Fruit fly (Drosophila melanogaster) whole organism, embryonic: ENCODE data around the gene CG17768.

Experiments used
- CG10431 ChIP-seq: fragments of 200-800 bp; sonication (Bioruptor generic); optimal IDR thresholded peaks from 3 replicates; lab custom pipeline; 2018; ENCODE audit warnings: missing biosample characterization, mild to moderate bottlenecking, missing genetic modification characterization
- CG10565 ChIP-seq: fragments of 200-800 bp; sonication (Bioruptor generic); optimal IDR thresholded peaks from 3 replicates; lab custom pipeline; 2016; ENCODE audit warnings: missing biosample characterization, mild to moderate bottlenecking, missing genetic modification characterization
- CG11398 ChIP-seq: fragments of 200-800 bp; sonication (Bioruptor generic); optimal IDR thresholded peaks from 2 replicates; lab custom pipeline; 2016; ENCODE audit warnings: missing biosample characterization, missing genetic modification characterization
- CG1233 ChIP-seq: fragments of 200-800 bp; sonication (Bioruptor generic); optimal IDR thresholded peaks from 4 replicates; lab custom pipeline; 2018; ENCODE audit warnings: missing biosample characterization, mild to moderate bottlenecking, missing genetic modification characterization
- CG12769 ChIP-seq: fragments of 200-800 bp; sonication (Bioruptor generic); optimal IDR thresholded peaks from 2 replicates; lab custom pipeline; 2019; ENCODE audit warnings: missing biosample characterization, mild to moderate bottlenecking, missing genetic modification characterization, moderate library complexity
- CG13123 ChIP-seq: fragments of 200-800 bp; sonication (Bioruptor generic); optimal IDR thresholded peaks from 2 replicates; lab custom pipeline; 2016; ENCODE audit warnings: missing biosample characterization, missing genetic modification characterization
- CG13775 ChIP-seq: fragments of 200-800 bp; sonication (Bioruptor generic); optimal IDR thresholded peaks from 3 replicates; lab custom pipeline; 2017; ENCODE audit warnings: missing biosample characterization, mild to moderate bottlenecking, missing genetic modification characterization
- CG15479 ChIP-seq: fragments of 200-800 bp; sonication (Bioruptor generic); optimal IDR thresholded peaks from 3 replicates; lab custom pipeline; 2019; ENCODE audit warnings: missing biosample characterization, mild to moderate bottlenecking, missing genetic modification characterization, moderate library complexity
- CG15601 ChIP-seq: fragments of 200-800 bp; sonication (Bioruptor generic); optimal IDR thresholded peaks from 3 replicates; lab custom pipeline; 2019; ENCODE audit warnings: missing biosample characterization, mild to moderate bottlenecking, missing genetic modification characterization, moderate library complexity
- CG1603 ChIP-seq: fragments of 200-800 bp; sonication (Bioruptor generic); optimal IDR thresholded peaks from 2 replicates; lab custom pipeline; 2019; ENCODE audit warnings: missing biosample characterization, mild to moderate bottlenecking, missing genetic modification characterization, moderate library complexity
- CG17361 ChIP-seq: fragments of 200-800 bp; sonication (Bioruptor generic); IDR thresholded peaks from 3 replicates; pipeline ENCODE4 v1.3.6; 2022; ENCODE audit warnings: missing biosample characterization, missing genetic modification characterization
- CG2116 ChIP-seq: fragments of 200-800 bp; sonication (Bioruptor generic); optimal IDR thresholded peaks from 3 replicates; lab custom pipeline; 2018; ENCODE audit warnings: missing biosample characterization, mild to moderate bottlenecking, missing genetic modification characterization
- CG32772 ChIP-seq: fragments of 200-800 bp; sonication (Bioruptor generic); IDR thresholded peaks from 2 replicates; pipeline ENCODE4 v1.3.6; 2022; ENCODE audit warnings: missing biosample characterization, missing genetic modification characterization
- CG4617 ChIP-seq: fragments of 200-800 bp; sonication (Bioruptor generic); optimal IDR thresholded peaks from 3 replicates; lab custom pipeline; 2016; ENCODE audit warnings: missing biosample characterization, missing genetic modification characterization, borderline replicate concordance
- CG7357 ChIP-seq: fragments of 200-800 bp; sonication (Bioruptor generic); IDR thresholded peaks from 3 replicates; pipeline ENCODE4 v1.3.6; 2022; ENCODE audit warnings: missing biosample characterization, missing genetic modification characterization
- CG8924 ChIP-seq: fragments of 200-800 bp; optimal IDR thresholded peaks from 3 replicates; lab custom pipeline; 2019; ENCODE audit warnings: missing biosample characterization, mild to moderate bottlenecking, missing genetic modification characterization, moderate library complexity
- CTCF ChIP-seq: fragments of 200-800 bp; sonication (Bioruptor generic); optimal IDR thresholded peaks from 2 replicates; lab custom pipeline; 2017; ENCODE audit warnings: missing biosample characterization, mild to moderate bottlenecking, missing genetic modification characterization, moderate library complexity
- D19B ChIP-seq: fragments of 200-800 bp; sonication (Bioruptor generic); optimal IDR thresholded peaks from 2 replicates; lab custom pipeline; 2017; ENCODE audit warnings: missing biosample characterization, mild to moderate bottlenecking, missing genetic modification characterization
- Ets65A ChIP-seq: fragments of 200-800 bp; sonication (Bioruptor generic); peaks from one replicate; lab custom pipeline; 2016; ENCODE audit warnings: missing biosample characterization, missing genetic modification characterization
- HLHmδ ChIP-seq: fragments of 200-800 bp; sonication (Bioruptor generic); optimal IDR thresholded peaks from 2 replicates; lab custom pipeline; 2018; ENCODE audit warnings: missing biosample characterization, mild to moderate bottlenecking, missing genetic modification characterization, moderate library complexity
- Hr3 ChIP-seq: fragments of 200-800 bp; sonication (Bioruptor generic); optimal IDR thresholded peaks from 3 replicates; lab custom pipeline; 2016; ENCODE audit warnings: missing biosample characterization, missing genetic modification characterization
- Kr ChIP-seq: fragments of 200-800 bp; sonication (Bioruptor generic); optimal IDR thresholded peaks from 2 replicates; lab custom pipeline; 2017; ENCODE audit warnings: missing biosample characterization, mild to moderate bottlenecking, missing genetic modification characterization
- NFAT ChIP-seq: fragments of 200-800 bp; sonication (Bioruptor generic); IDR thresholded peaks from 2 replicates; pipeline ENCODE4 v1.3.6; 2022; ENCODE audit warnings: missing biosample characterization, missing genetic modification characterization
- NK7.1 ChIP-seq: fragments of 200-800 bp; sonication (Bioruptor generic); optimal IDR thresholded peaks from 3 replicates; lab custom pipeline; 2016; ENCODE audit warnings: missing biosample characterization, missing genetic modification characterization
- Oli ChIP-seq: fragments of 200-800 bp; sonication (Bioruptor generic); optimal IDR thresholded peaks from 2 replicates; lab custom pipeline; 2018; ENCODE audit warnings: missing biosample characterization, mild to moderate bottlenecking, missing genetic modification characterization, moderate library complexity
- Optix ChIP-seq: fragments of 200-800 bp; sonication (Bioruptor generic); IDR thresholded peaks from 3 replicates; pipeline ENCODE4 v1.3.6; 2022; ENCODE audit warnings: missing biosample characterization, missing genetic modification characterization
- Rfx ChIP-seq: fragments of 200-800 bp; sonication (Bioruptor generic); IDR thresholded peaks from 2 replicates; pipeline ENCODE4 v1.3.6; 2022; ENCODE audit warnings: missing biosample characterization, missing genetic modification characterization
- Scr ChIP-seq: fragments of 200-800 bp; sonication (Bioruptor generic); IDR thresholded peaks from 2 replicates; pipeline ENCODE4 v1.3.6; 2022; ENCODE audit warnings: missing biosample characterization, missing genetic modification characterization; ENCODE audit not compliant: partially characterized antibody
- Sox102F ChIP-seq: fragments of 200-800 bp; sonication (Bioruptor generic); optimal IDR thresholded peaks from 2 replicates; lab custom pipeline; 2018; ENCODE audit warnings: missing biosample characterization, mild to moderate bottlenecking, missing genetic modification characterization, moderate library complexity
- Spps ChIP-seq: fragments of 200-800 bp; sonication (Bioruptor generic); optimal IDR thresholded peaks from 2 replicates; lab custom pipeline; 2018; ENCODE audit warnings: missing biosample characterization, mild to moderate bottlenecking, missing genetic modification characterization
- Sry-δ ChIP-seq: fragments of 200-800 bp; sonication (Bioruptor generic); optimal IDR thresholded peaks from 2 replicates; lab custom pipeline; 2016; ENCODE audit warnings: missing biosample characterization, missing genetic modification characterization
- Usf ChIP-seq: fragments of 200-800 bp; sonication (Bioruptor generic); optimal IDR thresholded peaks from 2 replicates; lab custom pipeline; 2017; ENCODE audit warnings: missing genotype, missing biosample characterization, missing genetic modification characterization
- YL-1 ChIP-seq: fragments of 200-800 bp; sonication (Bioruptor generic); optimal IDR thresholded peaks from 3 replicates; lab custom pipeline; 2017; ENCODE audit warnings: missing biosample characterization, mild to moderate bottlenecking, missing genetic modification characterization
- bsh ChIP-seq, 2 experiments: fragments of 200-800 bp; sonication (Bioruptor generic); optimal IDR thresholded peaks; 2 replicates each; lab custom pipeline; 2017 to 2018; ENCODE audit warnings: mild to moderate bottlenecking in 2 of 2, missing biosample characterization in 2 of 2, missing genetic modification characterization in 2 of 2, moderate library complexity in 1 of 2
- btn ChIP-seq: fragments of 200-800 bp; sonication (Bioruptor generic); optimal IDR thresholded peaks from 2 replicates; lab custom pipeline; 2016; ENCODE audit warnings: missing biosample characterization, missing genetic modification characterization
- chif ChIP-seq, 2 experiments: fragments of 200-800 bp; sonication (Bioruptor generic); optimal IDR thresholded peaks; 3 replicates each; lab custom pipeline; 2016; ENCODE audit warnings: missing biosample characterization in 2 of 2, missing genetic modification characterization in 2 of 2
- dan ChIP-seq: fragments of 200-800 bp; sonication (Bioruptor generic); IDR thresholded peaks from 2 replicates; pipeline ENCODE4 v1.3.6; 2022; ENCODE audit warnings: missing biosample characterization, missing genetic modification characterization
- dati ChIP-seq: fragments of 200-800 bp; sonication (Bioruptor generic); IDR thresholded peaks from 2 replicates; pipeline ENCODE4 v1.3.6; 2022; ENCODE audit warnings: missing biosample characterization, missing genetic modification characterization
- exex ChIP-seq: fragments of 200-800 bp; sonication (Bioruptor generic); optimal IDR thresholded peaks from 4 replicates; lab custom pipeline; 2018; ENCODE audit warnings: missing biosample characterization, mild to moderate bottlenecking, missing genetic modification characterization, moderate library complexity
- fd102C ChIP-seq: fragments of 200-800 bp; sonication (Bioruptor generic); optimal IDR thresholded peaks from 2 replicates; lab custom pipeline; 2018; ENCODE audit warnings: missing biosample characterization, mild to moderate bottlenecking, missing genetic modification characterization, moderate library complexity
- gcm2 ChIP-seq: fragments of 200-800 bp; sonication (Bioruptor generic); optimal IDR thresholded peaks from 2 replicates; lab custom pipeline; 2016; ENCODE audit warnings: missing biosample characterization, missing genetic modification characterization
- gem ChIP-seq: fragments of 200-800 bp; sonication (Bioruptor generic); optimal IDR thresholded peaks from 2 replicates; lab custom pipeline; 2019; ENCODE audit warnings: missing biosample characterization, mild to moderate bottlenecking, missing genetic modification characterization, moderate library complexity
- gsb ChIP-seq: fragments of 200-800 bp; sonication (Bioruptor generic); IDR thresholded peaks from 2 replicates; pipeline ENCODE4 v1.3.6; 2022; ENCODE audit warnings: missing biosample characterization, missing genetic modification characterization
- kah ChIP-seq: fragments of 200-800 bp; sonication (Bioruptor generic); optimal IDR thresholded peaks from 2 replicates; lab custom pipeline; 2018; ENCODE audit warnings: missing biosample characterization, mild to moderate bottlenecking, missing genetic modification characterization
- lola ChIP-seq, 3 experiments: fragments of >200 bp in 2 of 3; fragments of 200-800 bp in 1 of 3; sonication (Bioruptor generic) in 1 of 3; optimal IDR thresholded peaks; 2 replicates each; lab custom pipeline; 2017 to 2019; ENCODE audit warnings: missing biosample characterization in 3 of 3, missing genetic modification characterization in 3 of 3, mild to moderate bottlenecking in 1 of 3, moderate library complexity in 1 of 3
- pb ChIP-seq: fragments of 200-800 bp; sonication (Bioruptor generic); optimal IDR thresholded peaks from 3 replicates; lab custom pipeline; 2016; ENCODE audit warnings: missing biosample characterization, missing genetic modification characterization
- salm ChIP-seq: fragments of 200-800 bp; sonication (Bioruptor generic); optimal IDR thresholded peaks from 2 replicates; lab custom pipeline; 2018; ENCODE audit warnings: missing biosample characterization, mild to moderate bottlenecking, missing genetic modification characterization
- stc ChIP-seq: fragments of 200-800 bp; sonication (Bioruptor generic); IDR thresholded peaks from 2 replicates; pipeline ENCODE4 v1.3.6; 2022; ENCODE audit warnings: missing biosample characterization, missing genetic modification characterization
- tup ChIP-seq: fragments of 200-800 bp; sonication (Bioruptor generic); optimal IDR thresholded peaks from 2 replicates; lab custom pipeline; 2016; ENCODE audit warnings: missing biosample characterization, mild to moderate bottlenecking, missing genetic modification characterization, moderate library complexity
- usp ChIP-seq: fragments of >200 bp; optimal IDR thresholded peaks from 2 replicates; lab custom pipeline; 2017; ENCODE audit warnings: missing biosample characterization, missing genetic modification characterization
- zf30C ChIP-seq: fragments of 200-800 bp; sonication (Bioruptor generic); optimal IDR thresholded peaks from 3 replicates; lab custom pipeline; 2018; ENCODE audit warnings: missing biosample characterization, mild to moderate bottlenecking, missing genetic modification characterization

The CG17768 gene

dm6 chr2L:10362408-10363067 is 42.5 kb downstream of the CG17768 start, which contains the start of the genes Cand1 and pim (continued):
- TF ChIP-seq Spps (no peak), dati (GFP tag; lab: Robert Waterston, UW) (no peak), CG10431 (GFP tag; lab: Kevin White, UChicago) (peak; percentile 36), CG4617 (GFP tag; lab: Kevin White, UChicago) (peak; percentile 49), zf30C (no peak), HLHmδ (GFP tag; lab: Kevin White, UChicago) (no peak), CG13775 (GFP tag; lab: Kevin White, UChicago) (no peak), CG10565 (GFP tag; lab: Kevin White, UChicago) (no peak), CG1233 (GFP tag; lab: Kevin White, UChicago) (no peak), CTCF (GFP tag; lab: Kevin White, UChicago) (no peak), stc (GFP tag; lab: Robert Waterston, UW) (no peak), dan (GFP tag; lab: Robert Waterston, UW) (no peak), bsh (GFP tag; optimal IDR thresholded peaks at IDR 0.05; lab: Kevin White, UChicago) (no peak), CG15479 (GFP tag; lab: Kevin White, UChicago) (no peak), CG1603 (tag; lab: Kevin White, UChicago) (peak; percentile 91), Kr (no peak), btn (GFP tag; lab: Kevin White, UChicago) (no peak), Ets65A (GFP tag; lab: Kevin White, UChicago) (no peak), CG32772 (GFP tag; lab: Robert Waterston, UW) (no peak), CG2116 (GFP tag; lab: Kevin White, UChicago) (peak; percentile 31), Hr3 (GFP tag; lab: Kevin White, UChicago) (no peak), CG11398 (GFP tag; lab: Kevin White, UChicago) (no peak), usp (GFP tag; lab: Kevin White, UChicago) (no peak), Optix (no peak), NK7.1 (GFP tag; lab: Kevin White, UChicago) (no peak), CG15601 (tag; lab: Kevin White, UChicago) (peak; percentile 62), CG13123 (GFP tag; lab: Kevin White, UChicago) (no peak), exex (tag; lab: Kevin White, UChicago) (no peak), Rfx (GFP tag; lab: Robert Waterston, UW) (peak; percentile 35; the same call in 1 of the 2 replicates), chif (GFP tag; optimal IDR thresholded peaks at IDR 0.05; lab: Kevin White, UChicago) (no peak), Sox102F (GFP tag; lab: Kevin White, UChicago) (no peak), CG8924 (tag; lab: Kevin White, UChicago) (peak; percentile 42), pb (GFP tag; lab: Kevin White, UChicago) (no peak), CG12769 (tag; lab: Kevin White, UChicago) (no peak), D19B (no peak), CG17361 (GFP tag; lab: Robert Waterston, UW) (peak; percentile 48; the same call in 1 of the 3 replicates), gem (tag; lab: Kevin White, UChicago) (no peak), kah (no peak), Scr (peak; percentile 80), salm (tag; lab: Kevin White, UChicago) (no peak), lola (GFP tag; optimal IDR thresholded peaks at IDR 0.05; lab: Kevin White, UChicago) (peak in 1 of 3 experiments; percentile 19), gsb (GFP tag; lab: Robert Waterston, UW) (no peak), YL-1 (GFP tag; lab: Kevin White, UChicago) (peak; percentile 52), Sry-δ (GFP tag; lab: Kevin White, UChicago) (peak; percentile 81), fd102C (no peak), tup (GFP tag; lab: Kevin White, UChicago) (no peak), Usf (no peak), gcm2 (no peak), CG7357 (GFP tag; lab: Robert Waterston, UW) (no peak), Oli (tag; lab: Kevin White, UChicago) (no peak), NFAT (GFP tag; lab: Robert Waterston, UW) (no peak)
